Worm (Caenorhabditis elegans) whole organism, late embryonic: ENCODE results near the gene C05E11.2.

Experiments used
- F13H6.1 ChIP-seq: sonication (generic microtip); optimal IDR thresholded peaks from 2 replicates; lab custom pipeline; 2016; ENCODE audit warnings: missing genetic modification characterization, missing compliant biosample characterization
- K02D7.2 ChIP-seq: sonication (generic microtip); optimal IDR thresholded peaks from 2 replicates; lab custom pipeline; 2017; ENCODE audit warnings: mild to moderate bottlenecking, missing genetic modification characterization, missing compliant biosample characterization
- T23F11.4 ChIP-seq: fragments of 200-800 bp; sonication (Bioruptor generic); optimal IDR thresholded peaks from 2 replicates; lab custom pipeline; 2018; ENCODE audit warnings: mild to moderate bottlenecking, missing genetic modification characterization, missing compliant biosample characterization
- Y22D7AL.16 ChIP-seq: sonication (generic microtip); optimal IDR thresholded peaks from 2 replicates; lab custom pipeline; 2016; ENCODE audit warnings: missing genetic modification characterization, missing compliant biosample characterization
- ceh-19 ChIP-seq: fragments of 200-800 bp; sonication (Bioruptor generic); optimal IDR thresholded peaks from 2 replicates; lab custom pipeline; 2018; ENCODE audit warnings: mild to moderate bottlenecking, missing genetic modification characterization, missing compliant biosample characterization
- ceh-2 ChIP-seq: sonication (generic microtip); optimal IDR thresholded peaks from 2 replicates; lab custom pipeline; 2016; ENCODE audit warnings: missing genotype, missing genetic modification characterization, missing compliant biosample characterization
- ceh-24 ChIP-seq: sonication (generic microtip); optimal IDR thresholded peaks from 2 replicates; lab custom pipeline; 2016; ENCODE audit warnings: mild to moderate bottlenecking, missing genetic modification characterization, missing compliant biosample characterization
- ceh-31 ChIP-seq: sonication (generic microtip); optimal IDR thresholded peaks from 2 replicates; lab custom pipeline; 2016; ENCODE audit warnings: missing genetic modification characterization, missing compliant biosample characterization
- ceh-34 ChIP-seq: sonication (generic microtip); optimal IDR thresholded peaks from 2 replicates; lab custom pipeline; 2016; ENCODE audit warnings: mild to moderate bottlenecking, missing genetic modification characterization, missing compliant biosample characterization
- ceh-6 ChIP-seq: fragments of 200-800 bp; sonication (Bioruptor generic); optimal IDR thresholded peaks from 2 replicates; lab custom pipeline; 2018; ENCODE audit warnings: mild to moderate bottlenecking, missing genetic modification characterization, missing compliant biosample characterization
- ceh-9 ChIP-seq: sonication (generic microtip); optimal IDR thresholded peaks from 2 replicates; lab custom pipeline; 2016; ENCODE audit warnings: mild to moderate bottlenecking, missing genetic modification characterization, inconsistent platforms, missing compliant biosample characterization
- fkh-6 ChIP-seq: sonication (generic microtip); optimal IDR thresholded peaks from 2 replicates; lab custom pipeline; 2016; ENCODE audit warnings: missing genetic modification characterization, missing compliant biosample characterization
- gmeb-2 ChIP-seq: sonication (generic microtip); optimal IDR thresholded peaks from 2 replicates; lab custom pipeline; 2016; ENCODE audit warnings: missing genetic modification characterization, inconsistent platforms, missing compliant biosample characterization
- hlh-13 ChIP-seq: fragments of 200-800 bp; sonication (Bioruptor generic); optimal IDR thresholded peaks from 2 replicates; lab custom pipeline; 2018; ENCODE audit warnings: mild to moderate bottlenecking, missing genetic modification characterization, missing compliant biosample characterization
- hlh-30 ChIP-seq: sonication (generic microtip); optimal IDR thresholded peaks from 2 replicates; lab custom pipeline; 2017; ENCODE audit warnings: antibody characterized with exemption, missing genetic modification characterization, missing compliant biosample characterization; ENCODE audit not compliant: insufficient read depth
- hlh-8 ChIP-seq: sonication (generic microtip); optimal IDR thresholded peaks from 2 replicates; lab custom pipeline; 2016; ENCODE audit warnings: missing genotype, missing genetic modification characterization, missing compliant biosample characterization
- nhr-11 ChIP-seq: fragments of 150-350 bp; optimal IDR thresholded peaks from 2 replicates; lab custom pipeline; 2014; ENCODE audit warnings: missing biosample characterization, missing genetic modification characterization
- nhr-232 ChIP-seq: sonication (generic microtip); optimal IDR thresholded peaks from 2 replicates; lab custom pipeline; 2016; ENCODE audit warnings: missing genetic modification characterization, missing compliant biosample characterization
- npax-4 ChIP-seq: sonication (generic microtip); optimal IDR thresholded peaks from 2 replicates; lab custom pipeline; 2016; ENCODE audit warnings: missing genetic modification characterization, missing compliant biosample characterization
- pax-1 ChIP-seq: fragments of 150-350 bp; optimal IDR thresholded peaks from 2 replicates; lab custom pipeline; 2014; ENCODE audit warnings: missing biosample characterization, missing genetic modification characterization
- pha-2 ChIP-seq: sonication (generic microtip); optimal IDR thresholded peaks from 2 replicates; lab custom pipeline; 2017; ENCODE audit warnings: mild to moderate bottlenecking, missing genetic modification characterization, missing compliant biosample characterization
- pros-1 ChIP-seq: fragments of 150-350 bp; optimal IDR thresholded peaks from 2 replicates; lab custom pipeline; 2014; ENCODE audit warnings: missing biosample characterization, missing genetic modification reagents, missing genetic modification characterization
- ref-2 ChIP-seq: sonication (generic microtip); optimal IDR thresholded peaks from 2 replicates; lab custom pipeline; 2016; ENCODE audit warnings: missing genetic modification characterization, missing compliant biosample characterization
- rnt-1 ChIP-seq: sonication (generic microtip); optimal IDR thresholded peaks from 2 replicates; lab custom pipeline; 2016; ENCODE audit warnings: missing genetic modification characterization, missing compliant biosample characterization
- sdc-2 ChIP-seq: sonication (generic microtip); optimal IDR thresholded peaks from 2 replicates; lab custom pipeline; 2016; ENCODE audit warnings: missing genotype, missing genetic modification characterization, missing compliant biosample characterization
- sox-2 ChIP-seq: fragments of 200-800 bp; sonication (Bioruptor generic); IDR thresholded peaks from 2 replicates; pipeline ENCODE4 v1.3.6; 2022; ENCODE audit warnings: missing genetic modification reagents, missing genetic modification characterization, missing compliant biosample characterization
- unc-42 ChIP-seq: sonication (generic microtip); optimal IDR thresholded peaks from 2 replicates; lab custom pipeline; 2016; ENCODE audit warnings: missing genotype, missing genetic modification characterization, missing compliant biosample characterization
- unc-86 ChIP-seq: sonication (generic microtip); optimal IDR thresholded peaks from 2 replicates; lab custom pipeline; 2016; ENCODE audit warnings: missing genetic modification characterization, missing compliant biosample characterization
- zip-5 ChIP-seq: sonication (generic microtip); optimal IDR thresholded peaks from 2 replicates; lab custom pipeline; 2016; ENCODE audit warnings: missing genetic modification characterization, missing compliant biosample characterization
- ztf-16 ChIP-seq: sonication (generic microtip); optimal IDR thresholded peaks from 2 replicates; lab custom pipeline; 2017; ENCODE audit warnings: missing genetic modification characterization, missing compliant biosample characterization

Gene C05E11.2

ce11 chrX:4586617-4587016 lies at the start of gene C05E11.2:
TSS of gene C05E11.2 (plus strand) at chrX:4586917.
- TF ChIP-seq fkh-6 (tag; lab: Kevin White, UChicago) (no peak), hlh-8 (tag; lab: Kevin White, UChicago) (no peak), ceh-9 (tag; lab: Kevin White, UChicago) (no peak), pax-1 (tag; lab: Kevin White, UChicago) (no peak), nhr-11 (no peak), pros-1 (no peak), K02D7.2 (tag; lab: Kevin White, UChicago) (no peak)

ce11 chrX:4544543-4544942 lies 42.2 kb upstream of the C05E11.2 start, which contains the start of gene C07A12.2:
TSS of gene C07A12.2 (plus strand) at chrX:4544843.
- TF ChIP-seq Y22D7AL.16 (tag; lab: Kevin White, UChicago): no peak
- TF ChIP-seq npax-4 (tag; lab: Kevin White, UChicago): no peak
- TF ChIP-seq pha-2 (tag; lab: Kevin White, UChicago): no peak
- no peak for TF ChIP-seq hlh-13 (GFP tag; lab: Kevin White, UChicago)
- TF ChIP-seq ref-2 (tag; lab: Kevin White, UChicago): no peak
- TF ChIP-seq ceh-24 (tag; lab: Kevin White, UChicago): no peak
- no peak for TF ChIP-seq zip-5

- TF ChIP-seq F13H6.1: no peak
- no peak for TF ChIP-seq T23F11.4 (GFP tag; lab: Kevin White, UChicago)
These were observed 37.8 kb upstream of the C05E11.2 start for ce11 chrX:4548929-4549328.

ce11 chrX:4549853-4550596 lies 36.7 kb upstream of the C05E11.2 start, which contains the start of gene C07A12.18:
TSS of gene C07A12.18 (minus strand) at chrX:4549903.
- TF ChIP-seq ceh-31 (tag; lab: Kevin White, UChicago): no peak
- no peak for TF ChIP-seq unc-86
- TF ChIP-seq ceh-19 (GFP tag; lab: Kevin White, UChicago): no peak
- TF ChIP-seq ref-2 (tag; lab: Kevin White, UChicago): no peak
- no peak for TF ChIP-seq ceh-34 (tag; lab: Kevin White, UChicago)
- no peak for TF ChIP-seq nhr-232 (tag; lab: Kevin White, UChicago)
- TF ChIP-seq rnt-1: no peak
- TF ChIP-seq hlh-30 (tag; lab: Kevin White, UChicago): no peak
- TF ChIP-seq sdc-2: no peak

ce11 chrX:4550987-4551386 lies 35.7 kb upstream of the C05E11.2 start:
- TF ChIP-seq sox-2 (GFP tag; lab: Robert Waterston, UW): no peak
- peak; percentile 60 for TF ChIP-seq ref-2 (tag; lab: Kevin White, UChicago)

- no peak for TF ChIP-seq unc-42 (tag; lab: Kevin White, UChicago)
- TF ChIP-seq ceh-6: no peak
- TF ChIP-seq ceh-31 (tag; lab: Kevin White, UChicago): no peak
- no peak for TF ChIP-seq fkh-6 (tag; lab: Kevin White, UChicago)
- TF ChIP-seq ztf-16 (tag; lab: Kevin White, UChicago): no peak
- no peak for TF ChIP-seq rnt-1
- TF ChIP-seq Y22D7AL.16 (tag; lab: Kevin White, UChicago): no peak
- no peak for TF ChIP-seq ceh-2 (tag; lab: Kevin White, UChicago)
- TF ChIP-seq npax-4 (tag; lab: Kevin White, UChicago): no peak
- TF ChIP-seq unc-86: no peak
- TF ChIP-seq gmeb-2 (tag; lab: Kevin White, UChicago): no peak
These were observed 33.7 kb upstream of the C05E11.2 start for ce11 chrX:4553033-4553432.
